Worm (Caenorhabditis elegans): ENCODE measurements around the gene mig-22.
A peak's percentile ranks its signal among the peaks of the same experiment; 100 is the strongest.

Gene mig-22

DNA sequence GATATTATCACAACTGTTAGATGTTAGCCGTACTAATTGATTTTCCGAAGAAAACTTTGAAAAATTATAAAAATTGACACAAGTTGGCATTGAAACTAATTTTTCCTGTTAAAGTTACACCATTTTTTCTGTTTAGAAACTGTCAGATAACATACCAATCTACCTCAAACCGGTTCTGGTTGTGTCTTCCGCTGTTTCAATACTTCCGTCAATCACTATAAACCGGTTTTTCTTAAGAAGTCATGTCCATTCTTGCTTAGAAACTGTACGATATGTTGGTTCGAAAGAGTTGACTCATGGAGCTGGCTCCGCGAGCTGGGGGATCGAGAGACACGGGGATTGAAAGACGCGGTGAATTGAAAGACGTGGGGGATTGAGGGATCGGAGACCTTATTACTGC lies 3.1 kb upstream of the mig-22 start:
- no peak for TF ChIP-seq dmd-4 (tag; optimal IDR thresholded peaks at IDR 0.05; ENCODE audit: borderline replicate concordance)
- no peak for TF ChIP-seq K09A11.1 (tag; optimal IDR thresholded peaks at IDR 0.05; ENCODE audit: insufficient read depth)
- no peak for TF ChIP-seq pag-3 (tag; optimal IDR thresholded peaks at IDR 0.05; ENCODE audit: borderline replicate concordance)
- no peak for TF ChIP-seq pha-4 (tag; optimal IDR thresholded peaks at IDR 0.05)
- TF ChIP-seq ceh-6 (GFP tag; optimal IDR thresholded peaks at IDR 0.05) = no peak
- no peak for TF ChIP-seq hlh-30 (tag; optimal IDR thresholded peaks at IDR 0.05; ENCODE audit: insufficient read depth)
- TF ChIP-seq hlh-15 (tag; optimal IDR thresholded peaks at IDR 0.05) = no peak
- TF ChIP-seq ref-2 (tag; optimal IDR thresholded peaks at IDR 0.05) = no peak
- no peak for TF ChIP-seq hlh-8 (tag; optimal IDR thresholded peaks at IDR 0.05)

DNA sequence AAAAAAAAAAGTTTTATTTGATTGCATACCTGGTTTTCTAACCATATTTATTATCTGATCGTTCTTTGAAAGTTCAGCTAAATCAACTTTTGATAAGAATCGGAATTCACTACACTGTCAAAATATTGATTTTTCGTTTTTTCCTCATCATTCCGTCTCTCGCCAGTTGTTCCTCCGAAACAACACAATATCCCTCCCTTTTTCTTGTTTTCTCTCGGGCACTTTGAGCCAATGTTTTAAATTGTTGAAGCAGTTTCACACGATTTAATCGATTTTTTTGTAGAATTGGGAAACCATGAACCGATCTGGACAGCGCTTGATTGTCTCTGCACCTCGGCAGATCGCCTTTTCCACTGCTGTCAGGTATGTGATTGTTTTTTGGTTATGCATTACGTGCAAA lies 2.1 kb upstream of the mig-22 start, which contains the start of gene K02D10.1:
K02D10.1 (plus strand) TSS at position 284 of the 400 bp plus-strand sequence.
- TF ChIP-seq unc-86 (tag; optimal IDR thresholded peaks at IDR 0.05) = no peak
- no peak for TF ChIP-seq fkh-6 (tag; optimal IDR thresholded peaks at IDR 0.05)
- TF ChIP-seq gmeb-2 (tag; optimal IDR thresholded peaks at IDR 0.05) = no peak
- TF ChIP-seq nhr-11 (tag; optimal IDR thresholded peaks at IDR 0.05) = no peak
- TF ChIP-seq ceh-48 (tag; optimal IDR thresholded peaks at IDR 0.05) = no peak

DNA sequence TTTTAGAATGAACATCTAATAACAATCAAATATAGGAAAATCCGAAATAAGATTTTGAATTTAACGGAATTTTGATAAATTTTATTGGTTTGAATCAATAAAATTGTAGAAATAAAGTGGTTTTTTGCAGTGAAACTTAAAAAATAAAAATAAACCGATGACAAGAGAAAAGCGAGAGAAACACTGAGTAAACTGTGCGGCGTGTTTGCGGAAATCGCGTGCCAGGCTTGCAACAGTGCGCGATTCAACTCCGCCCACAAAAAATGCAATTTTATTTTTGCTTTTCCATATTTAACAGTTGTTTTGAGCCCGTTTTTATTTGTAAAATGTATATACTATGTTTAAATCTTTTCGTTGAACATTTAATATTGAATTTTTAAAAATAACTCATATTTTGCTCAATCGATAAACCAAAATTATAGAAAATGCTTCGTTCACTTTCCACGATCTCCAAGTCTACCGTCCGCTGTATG lies 783 bp upstream of the mig-22 start, which contains the start of gene mtss-1:
mtss-1 (plus strand) TSS at position 423 of the 473 bp plus-strand sequence.
- TF ChIP-seq ceh-9 (tag; optimal IDR thresholded peaks at IDR 0.05) = no peak
- TF ChIP-seq che-1 (tag; optimal IDR thresholded peaks at IDR 0.05) = peak; percentile 78
- peak; percentile 56 for TF ChIP-seq ceh-24 (tag; optimal IDR thresholded peaks at IDR 0.05)
- TF ChIP-seq pha-4 (tag; optimal IDR thresholded peaks at IDR 0.05) = no peak
- TF ChIP-seq ztf-16 (tag; optimal IDR thresholded peaks at IDR 0.05) = peak; percentile 79
- TF ChIP-seq ets-4 (tag; optimal IDR thresholded peaks at IDR 0.05) = peak; percentile 1
- TF ChIP-seq nhr-232 (tag; optimal IDR thresholded peaks at IDR 0.05) = peak; percentile 53
- peak; percentile 73 for TF ChIP-seq T23F11.4 (GFP tag; optimal IDR thresholded peaks at IDR 0.05)
- no peak for TF ChIP-seq mec-3 (tag; optimal IDR thresholded peaks at IDR 0.05; ENCODE audit: borderline replicate concordance)
- peak; percentile 64 for TF ChIP-seq ref-2 (tag; optimal IDR thresholded peaks at IDR 0.05)
- peak; percentile 36 for TF ChIP-seq ceh-48 (tag; optimal IDR thresholded peaks at IDR 0.05)
- peak; percentile 67 for TF ChIP-seq ceh-6 (GFP tag; optimal IDR thresholded peaks at IDR 0.05)
- TF ChIP-seq elt-4 (tag; optimal IDR thresholded peaks at IDR 0.05) = no peak
- TF ChIP-seq pha-2 (tag; optimal IDR thresholded peaks at IDR 0.05) = peak; percentile 74
- peak; percentile 70 for TF ChIP-seq fkh-6 (tag; optimal IDR thresholded peaks at IDR 0.05)
- TF ChIP-seq unc-42 (tag; optimal IDR thresholded peaks at IDR 0.05) = peak; percentile 13
- peak; percentile 31 for TF ChIP-seq tbx-7 (tag; optimal IDR thresholded peaks at IDR 0.05)
- peak; percentile 76 for TF ChIP-seq unc-86 (tag; optimal IDR thresholded peaks at IDR 0.05)
- no peak for TF ChIP-seq nhr-11 (tag; optimal IDR thresholded peaks at IDR 0.05)
- TF ChIP-seq dve-1 (tag; optimal IDR thresholded peaks at IDR 0.05) = no peak
- peak; percentile 45 for TF ChIP-seq hlh-6 (tag; optimal IDR thresholded peaks at IDR 0.05)
- TF ChIP-seq ceh-31 (tag; optimal IDR thresholded peaks at IDR 0.05) = peak; percentile 77
- no peak for TF ChIP-seq sdc-2 (tag; optimal IDR thresholded peaks at IDR 0.05)
- TF ChIP-seq pros-1 (tag; optimal IDR thresholded peaks at IDR 0.05) = no peak
- peak; percentile 72 for TF ChIP-seq tbx-2 (tag; optimal IDR thresholded peaks at IDR 0.05)
- TF ChIP-seq ceh-19 (GFP tag; optimal IDR thresholded peaks at IDR 0.05) = peak; percentile 77
- TF ChIP-seq ttx-3 (tag; optimal IDR thresholded peaks at IDR 0.05) = peak; percentile 89
- TF ChIP-seq unc-3 (GFP tag; conservative IDR thresholded peaks at IDR 0.05) = peak; percentile 40; the same call in 1 of the 2 replicates
- peak; percentile 56 for TF ChIP-seq unc-3 (tag; optimal IDR thresholded peaks at IDR 0.05)
- TF ChIP-seq fax-1 (tag; optimal IDR thresholded peaks at IDR 0.05) = peak; percentile 85
- TF ChIP-seq fkh-10 (GFP tag; optimal IDR thresholded peaks at IDR 0.05) = peak; percentile 2
- peak; percentile 59 for TF ChIP-seq hlh-8 (tag; optimal IDR thresholded peaks at IDR 0.05)
- peak; percentile 59 for TF ChIP-seq hlh-15 (tag; optimal IDR thresholded peaks at IDR 0.05)
- TF ChIP-seq eyg-1 (tag; optimal IDR thresholded peaks at IDR 0.05) = peak; percentile 64
- TF ChIP-seq npax-4 (tag; optimal IDR thresholded peaks at IDR 0.05) = peak; percentile 67
- peak; percentile 78 for TF ChIP-seq nfya-1 (tag; optimal IDR thresholded peaks at IDR 0.05)
- peak; percentile 64 for TF ChIP-seq madf-2 (tag; optimal IDR thresholded peaks at IDR 0.05)
- peak; percentile 81 for TF ChIP-seq ceh-34 (tag; optimal IDR thresholded peaks at IDR 0.05)
- TF ChIP-seq ceh-2 (tag; optimal IDR thresholded peaks at IDR 0.05) = peak; percentile 75
- TF ChIP-seq pax-1 (tag; optimal IDR thresholded peaks at IDR 0.05) = no peak
- TF ChIP-seq C38D4.7 (GFP tag; optimal IDR thresholded peaks at IDR 0.05) = peak; percentile 71
- no peak for TF ChIP-seq ceh-30 (tag; optimal IDR thresholded peaks at IDR 0.05)
